Fruit fly (Drosophila melanogaster) whole organism, wandering third instar larva: ENCODE data around the gene dmrt11E.

Source experiments
- Abd-B ChIP-seq: fragments of >200 bp; optimal IDR thresholded peaks from 2 replicates; lab custom pipeline; 2017; ENCODE audit warnings: missing biosample characterization, missing genetic modification characterization
- CG32264 ChIP-seq: fragments of 200-800 bp; sonication (Bioruptor generic); optimal IDR thresholded peaks from 2 replicates; lab custom pipeline; 2016; ENCODE audit warnings: missing biosample characterization, missing genetic modification characterization
- CrebA ChIP-seq: fragments of 200-800 bp; sonication (Bioruptor generic); optimal IDR thresholded peaks from 2 replicates; lab custom pipeline; 2016; ENCODE audit warnings: missing biosample characterization, mild to moderate bottlenecking, missing genetic modification characterization, borderline replicate concordance
- Dfd ChIP-seq: fragments of >200 bp; optimal IDR thresholded peaks from 2 replicates; lab custom pipeline; 2017; ENCODE audit warnings: missing biosample characterization, missing genetic modification characterization
- Dif ChIP-seq: fragments of 200-275, 200-300 bp; sonication (Bioruptor generic); optimal IDR thresholded peaks from 2 replicates; lab custom pipeline; 2018; ENCODE audit warnings: missing biosample characterization, missing genetic modification characterization; ENCODE audit not compliant: partially characterized antibody
- HLH106 ChIP-seq: fragments of 200-800 bp; optimal IDR thresholded peaks from 3 replicates; lab custom pipeline; 2019; ENCODE audit warnings: missing biosample characterization, mild to moderate bottlenecking, missing genetic modification characterization, moderate library complexity
- Hnf4 ChIP-seq: fragments of 200-800 bp; sonication (Bioruptor generic); optimal IDR thresholded peaks from 2 replicates; lab custom pipeline; 2016; ENCODE audit warnings: missing biosample characterization, mild to moderate bottlenecking, missing genetic modification characterization
- Hr78 ChIP-seq: fragments of >200 bp; optimal IDR thresholded peaks from 2 replicates; lab custom pipeline; 2017; ENCODE audit warnings: missing biosample characterization, missing genetic modification characterization
- Hr83 ChIP-seq: fragments of 200-300 bp; sonication (Bioruptor generic); optimal IDR thresholded peaks from 2 replicates; lab custom pipeline; 2016; ENCODE audit warnings: missing biosample characterization, mild to moderate bottlenecking, missing genetic modification characterization, moderate library complexity; ENCODE audit not compliant: poor library complexity, severe bottlenecking
- Jra ChIP-seq: sonication (Bioruptor generic); optimal IDR thresholded peaks from 2 replicates; lab custom pipeline; 2016; ENCODE audit warnings: missing biosample characterization, missing genetic modification characterization
- Myc ChIP-seq: fragments of >200 bp; optimal IDR thresholded peaks from 2 replicates; lab custom pipeline; 2017
- N ChIP-seq: fragments of >200 bp; optimal IDR thresholded peaks from 2 replicates; lab custom pipeline; 2018; ENCODE audit warnings: missing biosample characterization, missing external identifiers, missing genetic modification characterization
- OdsH ChIP-seq: fragments of 200-800 bp; sonication (Bioruptor generic); optimal IDR thresholded peaks from 2 replicates; lab custom pipeline; 2016; ENCODE audit warnings: missing biosample characterization, mild to moderate bottlenecking, missing genetic modification characterization
- Sp1 ChIP-seq: fragments of 200-800 bp; sonication (Bioruptor generic); optimal IDR thresholded peaks from 3 replicates; lab custom pipeline; 2019; ENCODE audit warnings: missing biosample characterization, mild to moderate bottlenecking, missing genetic modification characterization, moderate library complexity
- Vsx2 ChIP-seq: fragments of 200-300, 225-300 bp; sonication (Bioruptor generic); optimal IDR thresholded peaks from 2 replicates; lab custom pipeline; 2018; ENCODE audit warnings: missing biosample characterization, missing genetic modification characterization; ENCODE audit not compliant: partially characterized antibody
- br ChIP-seq: fragments of 200-800 bp; sonication (Bioruptor generic); optimal IDR thresholded peaks from 2 replicates; lab custom pipeline; 2016; ENCODE audit warnings: missing biosample characterization, missing genetic modification characterization
- brk ChIP-seq: fragments of 200-800 bp; sonication (Bioruptor generic); optimal IDR thresholded peaks from 2 replicates; lab custom pipeline; 2016; ENCODE audit warnings: missing biosample characterization, mild to moderate bottlenecking, missing genetic modification characterization
- dl ChIP-seq, 2 experiments: fragments of 175-275, 200-275 bp in 1 of 2; fragments of 200-275 bp in 1 of 2; sonication (Bioruptor generic); optimal IDR thresholded peaks; lab custom pipeline; 2018; ENCODE audit warnings: mild to moderate bottlenecking in 2 of 2, missing biosample characterization in 2 of 2, missing genetic modification characterization in 2 of 2, moderate library complexity in 2 of 2; ENCODE audit not compliant: partially characterized antibody in 2 of 2, insufficient read depth in 1 of 2
- dsf ChIP-seq: sonication (Bioruptor generic); optimal IDR thresholded peaks from 2 replicates; lab custom pipeline; 2016; ENCODE audit warnings: missing biosample characterization, missing genetic modification characterization, borderline replicate concordance
- foxo ChIP-seq, 2 experiments: fragments of 200-800 bp; sonication (Bioruptor generic); optimal IDR thresholded peaks; 2 replicates in 1 of 2; 3 replicates in 1 of 2; lab custom pipeline; 2016 to 2017; ENCODE audit warnings: missing biosample characterization in 2 of 2, missing genetic modification characterization in 2 of 2
- fru ChIP-seq: fragments of 200-800 bp; sonication (Bioruptor generic); optimal IDR thresholded peaks from 3 replicates; lab custom pipeline; 2016; ENCODE audit warnings: missing biosample characterization, mild to moderate bottlenecking, missing genetic modification characterization
- h ChIP-seq: fragments of 200-800 bp; sonication (Bioruptor generic); optimal IDR thresholded peaks from 3 replicates; lab custom pipeline; 2016; ENCODE audit warnings: missing biosample characterization, mild to moderate bottlenecking, missing genetic modification characterization
- jim ChIP-seq: fragments of 175-275, 200-325 bp; sonication (Bioruptor generic); optimal IDR thresholded peaks from 2 replicates; lab custom pipeline; 2016; ENCODE audit warnings: missing biosample characterization, mild to moderate bottlenecking, missing genetic modification characterization
- lola ChIP-seq: fragments of >200 bp; optimal IDR thresholded peaks from 2 replicates; lab custom pipeline; 2017; ENCODE audit warnings: missing biosample characterization, missing genetic modification characterization
- pan ChIP-seq: fragments of >200 bp; optimal IDR thresholded peaks from 2 replicates; lab custom pipeline; 2017
- psq ChIP-seq: fragments of 200-800 bp; sonication (Bioruptor generic); optimal IDR thresholded peaks from 3 replicates; lab custom pipeline; 2017; ENCODE audit warnings: missing biosample characterization, mild to moderate bottlenecking, missing genetic modification characterization, moderate library complexity
- rgr ChIP-seq: fragments of 200-800 bp; sonication (Bioruptor generic); optimal IDR thresholded peaks from 3 replicates; lab custom pipeline; 2016; ENCODE audit warnings: missing biosample characterization, mild to moderate bottlenecking, missing genetic modification characterization
- sage ChIP-seq: fragments of 200-800 bp; sonication (Bioruptor generic); optimal IDR thresholded peaks from 2 replicates; lab custom pipeline; 2016; ENCODE audit warnings: missing biosample characterization, mild to moderate bottlenecking, missing genetic modification characterization
- sv ChIP-seq: fragments of 200-800 bp; sonication (Bioruptor generic); optimal IDR thresholded peaks from 3 replicates; lab custom pipeline; 2016; ENCODE audit warnings: missing biosample characterization, missing genetic modification characterization
- usp ChIP-seq: fragments of >200 bp; optimal IDR thresholded peaks from 2 replicates; lab custom pipeline; 2017; ENCODE audit warnings: missing biosample characterization, missing genetic modification characterization
- woc ChIP-seq: sonication (Bioruptor generic); optimal IDR thresholded peaks from 2 replicates; lab custom pipeline; 2016; ENCODE audit warnings: missing biosample characterization, mild to moderate bottlenecking, missing genetic modification characterization

Gene dmrt11E

dm6 chrX:13338113-13338512 lies 29.9 kb upstream of the dmrt11E start, which contains the start of gene CG15747:
TSS of gene CG15747 (plus strand) at chrX:13338318.
- TF ChIP-seq Dfd (GFP tag; lab: Kevin White, UChicago) (no peak), CrebA (GFP tag; lab: Kevin White, UChicago) (no peak), h (no peak), foxo (GFP tag; optimal IDR thresholded peaks at IDR 0.05; lab: Kevin White, UChicago) (no peak), Hnf4 (GFP tag; lab: Kevin White, UChicago) (no peak), pan (no peak), rgr (GFP tag; lab: Kevin White, UChicago) (no peak), psq (GFP tag; lab: Kevin White, UChicago) (no peak), N (GFP tag; lab: Kevin White, UChicago) (no peak), dsf (GFP tag; lab: Kevin White, UChicago) (no peak), woc (GFP tag; lab: Kevin White, UChicago) (no peak), Hr78 (no peak), usp (GFP tag; lab: Kevin White, UChicago) (no peak), OdsH (GFP tag; lab: Kevin White, UChicago) (no peak), jim (GFP tag; lab: Kevin White, UChicago) (no peak), brk (GFP tag; lab: Kevin White, UChicago) (no peak), Jra (GFP tag; lab: Kevin White, UChicago) (no peak)

dm6 chrX:13345327-13345726 lies 22.7 kb upstream of the dmrt11E start:
- TF ChIP-seq fru (no peak), Sp1 (GFP tag; lab: Kevin White, UChicago) (peak; percentile 26), sv (GFP tag; lab: Kevin White, UChicago) (no peak), HLH106 (tag; lab: Kevin White, UChicago) (peak; percentile 43), sage (GFP tag; lab: Kevin White, UChicago) (no peak), foxo (GFP tag; optimal IDR thresholded peaks at IDR 0.05; lab: Kevin White, UChicago) (peak in 1 of 2 experiments; percentile 13)

dm6 chrX:13346998-13347397 lies 21.0 kb upstream of the dmrt11E start:
- no peak for TF ChIP-seq Vsx2 (GFP tag; lab: Kevin White, UChicago)
- TF ChIP-seq br (GFP tag; lab: Kevin White, UChicago), result no peak
- TF ChIP-seq CG32264, result no peak
- no peak for TF ChIP-seq sv (GFP tag; lab: Kevin White, UChicago)
- no peak for TF ChIP-seq OdsH (GFP tag; lab: Kevin White, UChicago)
- no peak for TF ChIP-seq woc (GFP tag; lab: Kevin White, UChicago)
- no peak for TF ChIP-seq Hr83

- TF ChIP-seq h (no peak), Vsx2 (GFP tag; lab: Kevin White, UChicago) (no peak), Myc (lab: Kevin White, UChicago) (peak; percentile 40), woc (GFP tag; lab: Kevin White, UChicago) (peak; percentile 18), fru (no peak), dl (GFP tag; optimal IDR thresholded peaks at IDR 0.05; lab: Kevin White, UChicago; ENCODE audit: insufficient read depth in 1 of 2, partially characterized antibody in 2 of 2) (no peak), usp (GFP tag; lab: Kevin White, UChicago) (no peak)
- TF ChIP-seq, all 38 proteins: peak for 2
These were observed 9.7 kb upstream of the dmrt11E start for dm6 chrX:13358240-13358799.

- TF ChIP-seq sage (GFP tag; lab: Kevin White, UChicago), result no peak
- TF ChIP-seq h, result no peak
- TF ChIP-seq lola (GFP tag; lab: Kevin White, UChicago), result no peak
- TF ChIP-seq Jra (GFP tag; lab: Kevin White, UChicago), result no peak
- TF ChIP-seq sv (GFP tag; lab: Kevin White, UChicago), result no peak
- no peak for TF ChIP-seq Dif
- TF ChIP-seq OdsH (GFP tag; lab: Kevin White, UChicago), result no peak
- TF ChIP-seq br (GFP tag; lab: Kevin White, UChicago), result no peak
- TF ChIP-seq foxo (GFP tag; optimal IDR thresholded peaks at IDR 0.05; lab: Kevin White, UChicago), result no peak
- no peak for TF ChIP-seq Sp1 (GFP tag; lab: Kevin White, UChicago)
- TF ChIP-seq fru, result no peak
- no peak for TF ChIP-seq brk (GFP tag; lab: Kevin White, UChicago)
- TF ChIP-seq Abd-B, result no peak
These were observed 9.0 kb upstream of the dmrt11E start, which contains the start of gene Syt12 for dm6 chrX:13358948-13359347. TSS of gene Syt12 (plus strand) at chrX:13359248.
